Worm (Caenorhabditis elegans) whole organism, dauer: ENCODE data around the gene arrd-13.

Experiments used
- unc-62 ChIP-seq: sonication (generic microtip); optimal IDR thresholded peaks from 2 replicates; lab custom pipeline; 2017; ENCODE audit warnings: missing biosample characterization, missing genetic modification reagents, missing genetic modification characterization

Gene arrd-13

DNA sequence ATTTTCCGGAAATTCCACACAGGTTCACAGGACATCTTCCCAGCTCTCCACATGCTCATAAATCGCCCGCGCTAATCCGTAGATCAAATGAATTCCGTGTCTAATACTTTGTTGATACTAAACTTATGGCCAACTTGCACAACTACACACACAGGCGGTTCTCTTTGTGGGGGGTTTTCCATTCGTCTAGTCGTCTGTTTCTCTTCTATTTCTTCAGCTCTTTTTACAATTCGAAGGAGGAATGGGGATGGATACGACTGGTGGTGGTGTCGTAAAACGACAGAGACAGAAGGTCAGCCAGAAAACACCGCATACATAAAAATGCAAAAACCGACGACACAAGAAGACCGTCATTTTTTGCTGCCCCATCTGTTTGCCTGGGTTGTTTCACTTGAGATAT is 18.8 kb upstream of the arrd-13 start:
- TF ChIP-seq unc-62: no peak

ce11 chrII:13741449-13741848 is 16.8 kb upstream of the arrd-13 start, which contains the start of gene mig-14:
Gene mig-14 (plus strand): TSS chrII:13741738.
- no peak for TF ChIP-seq unc-62

- no peak for TF ChIP-seq unc-62
Observed at ce11 chrII:13750128-13750527, 8.1 kb upstream of the arrd-13 start.

DNA sequence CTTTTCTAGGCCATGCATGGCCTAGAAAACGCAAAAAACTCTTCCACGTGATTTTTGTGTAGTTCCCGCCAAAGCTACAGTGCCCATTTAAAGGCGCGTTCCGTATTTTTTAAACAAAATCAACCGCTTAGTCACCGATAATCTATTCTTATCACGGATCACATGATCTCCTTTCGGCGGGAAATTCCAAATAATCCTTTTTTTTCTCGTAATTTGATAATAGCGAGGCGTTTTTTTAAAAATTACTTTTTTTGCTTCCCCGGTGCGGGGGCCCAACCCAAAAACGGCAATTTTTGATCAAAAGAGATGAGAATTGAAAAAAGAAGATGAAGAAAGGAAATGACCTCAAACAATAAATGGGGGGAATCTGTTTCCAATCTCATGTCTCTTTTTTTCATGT is 7.2 kb upstream of the arrd-13 start:
- TF ChIP-seq unc-62: no peak

DNA sequence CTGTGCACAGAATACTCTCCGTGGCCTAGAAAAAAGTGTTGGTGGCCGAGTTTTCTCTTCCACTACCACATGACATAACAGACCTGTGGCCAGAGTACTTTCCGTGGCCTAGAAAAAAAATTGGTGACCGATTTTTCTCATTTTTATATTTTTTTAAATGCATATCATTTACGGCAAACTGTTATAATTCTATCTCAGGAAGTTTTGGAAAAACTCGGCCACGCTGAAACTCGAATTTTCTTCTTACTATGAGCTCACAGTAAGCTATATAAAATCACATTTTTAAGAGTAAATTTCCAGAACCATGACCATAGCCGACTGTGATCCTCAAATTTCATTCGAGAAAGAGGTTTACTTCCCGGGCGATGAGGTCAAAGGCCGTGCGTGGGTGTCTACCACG is 6.2 kb upstream of the arrd-13 start, which contains the start of gene arrd-14:
arrd-14 (plus strand) TSS at position 301 of the 400 bp plus-strand sequence.
- no peak for TF ChIP-seq unc-62

DNA sequence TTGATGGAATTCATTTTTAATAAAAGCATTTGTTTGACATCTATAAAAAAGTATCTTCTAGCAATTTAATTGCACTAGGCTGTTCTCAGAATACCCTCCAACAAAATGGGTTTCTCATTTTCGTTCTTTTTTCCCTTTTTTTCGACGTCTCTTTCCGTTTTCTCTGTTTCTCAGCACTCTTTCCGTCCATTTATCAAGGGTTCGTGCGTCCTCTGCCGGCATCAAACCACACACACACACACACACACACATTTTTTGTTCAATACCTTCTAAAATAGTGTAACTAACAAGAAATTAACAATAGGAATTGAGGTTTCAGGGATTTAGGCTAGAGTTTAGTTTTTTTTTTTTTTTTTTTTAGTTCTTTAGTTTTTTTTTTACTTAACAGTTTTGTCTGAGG is 2.0 kb upstream of the arrd-13 start:
- no peak for TF ChIP-seq unc-62

- TF ChIP-seq unc-62: no peak
Observed at ce11 chrII:13763009-13763468, 4.8 kb downstream of the arrd-13 start, which contains the start of gene arrd-11. Gene arrd-11 (plus strand): TSS chrII:13763418.

DNA sequence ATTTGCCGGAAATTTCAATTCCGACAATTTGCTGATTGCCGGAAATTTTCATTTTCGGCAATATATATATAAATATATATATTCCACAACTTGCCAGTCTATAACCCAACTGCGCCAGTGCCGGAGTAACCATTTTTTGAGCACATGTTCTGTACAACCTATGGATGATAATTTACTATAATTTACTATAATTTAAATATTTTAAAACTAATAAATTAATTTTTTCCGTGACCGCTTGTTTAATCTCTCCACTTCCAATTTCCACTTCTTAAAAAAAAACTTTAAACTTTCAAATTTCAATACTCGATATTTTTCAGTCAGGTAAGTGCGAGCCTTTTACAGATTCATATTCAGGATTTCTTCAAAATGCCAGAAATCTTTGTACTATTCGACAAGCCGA is 7.7 kb downstream of the arrd-13 start, which contains the start of gene arrd-12:
arrd-12 (plus strand) TSS at position 301 of the 400 bp plus-strand sequence.
- no peak for TF ChIP-seq unc-62

ce11 chrII:13771335-13771734 is 13.1 kb downstream of the arrd-13 start, which contains the start of gene C01B9.1:
Gene C01B9.1 (plus strand): TSS chrII:13771575.
- no peak for TF ChIP-seq unc-62

DNA sequence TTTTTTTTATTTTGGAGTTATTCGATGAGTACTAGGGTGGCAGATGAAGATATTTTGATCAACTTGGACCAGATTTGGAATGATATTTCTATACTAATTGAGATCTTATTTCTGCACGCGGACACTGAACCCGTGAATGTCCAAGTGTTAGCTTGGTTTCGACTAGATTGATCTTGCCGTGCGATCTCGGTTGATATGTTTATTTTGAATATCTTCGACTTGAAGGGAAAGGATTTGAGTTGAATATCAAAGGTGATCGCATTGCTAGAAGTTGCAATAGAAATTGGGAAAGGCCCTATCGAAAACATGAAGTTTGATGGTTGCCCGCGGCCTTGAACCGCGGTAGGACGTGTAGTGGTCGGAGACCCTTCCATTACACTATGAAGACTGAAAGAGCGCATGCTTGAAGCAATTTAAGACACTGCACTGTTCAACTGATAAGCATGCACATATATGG is 22.6 kb downstream of the arrd-13 start:
- no peak for TF ChIP-seq unc-62

DNA sequence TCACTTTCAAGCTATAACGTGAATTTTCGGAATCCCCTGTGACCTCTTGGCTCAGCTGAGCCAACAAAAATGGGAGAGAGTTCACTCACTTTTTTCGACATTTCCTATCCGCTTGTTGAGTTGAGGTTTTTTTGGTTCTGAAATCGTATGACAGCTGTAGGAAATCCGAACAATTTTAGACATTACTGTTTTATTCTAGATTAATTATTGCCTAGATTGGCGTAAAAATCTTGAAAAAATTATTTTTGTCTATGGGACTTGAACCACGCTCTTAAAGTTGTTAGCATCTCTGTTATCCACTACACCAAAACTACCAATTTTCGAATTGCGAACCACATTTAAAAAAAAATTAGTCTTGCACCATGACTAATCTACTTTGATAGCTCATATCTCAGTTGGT is 25.7 kb downstream of the arrd-13 start, which contains the start of gene C01B9.4:
C01B9.4 (minus strand) TSS at position 101 of the 400 bp plus-strand sequence.
- no peak for TF ChIP-seq unc-62

DNA sequence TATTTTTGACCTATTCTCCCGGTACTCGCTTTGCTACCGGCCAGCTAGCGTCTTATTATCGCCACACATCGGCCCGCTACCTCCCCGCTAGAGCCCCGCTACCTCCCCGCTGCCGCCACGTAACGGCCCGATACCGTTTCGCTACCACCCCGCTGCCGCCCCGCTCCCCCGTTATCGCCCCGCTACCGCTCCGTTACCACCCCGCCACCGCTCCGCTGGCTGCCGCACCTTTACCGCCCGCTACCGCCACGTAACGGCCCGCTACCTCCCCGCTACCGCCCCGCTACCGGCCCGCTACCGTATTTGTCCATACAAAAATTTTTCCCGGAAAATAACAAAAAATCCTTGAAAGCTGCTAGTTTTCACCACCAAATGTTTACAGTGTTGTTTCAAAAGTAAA is 27.4 kb downstream of the arrd-13 start:
- no peak for TF ChIP-seq unc-62

DNA sequence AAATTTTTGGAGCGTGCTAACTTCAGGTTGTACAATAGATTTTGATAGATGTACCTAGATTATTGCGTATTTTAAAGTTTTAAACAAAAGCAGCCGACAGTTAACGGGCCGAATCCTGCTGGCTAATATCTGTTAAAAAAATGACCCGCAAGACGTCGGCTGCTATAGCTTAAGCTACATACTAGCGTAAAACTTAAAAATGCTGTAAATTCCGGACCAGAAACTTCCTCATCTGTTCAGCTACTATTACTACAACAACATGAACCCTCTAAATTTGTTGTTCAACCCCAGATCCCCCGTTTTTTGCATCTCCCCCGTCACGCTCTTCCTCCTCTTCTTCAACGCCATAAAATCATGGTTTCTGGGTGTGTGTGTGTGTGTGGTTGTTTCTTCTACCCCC is 28.7 kb downstream of the arrd-13 start:
- TF ChIP-seq unc-62: no peak

- TF ChIP-seq unc-62: no peak
Observed at ce11 chrII:13788813-13789212, 30.6 kb downstream of the arrd-13 start.

ce11 chrII:13789714-13790113 is 31.5 kb downstream of the arrd-13 start:
- no peak for TF ChIP-seq unc-62

DNA sequence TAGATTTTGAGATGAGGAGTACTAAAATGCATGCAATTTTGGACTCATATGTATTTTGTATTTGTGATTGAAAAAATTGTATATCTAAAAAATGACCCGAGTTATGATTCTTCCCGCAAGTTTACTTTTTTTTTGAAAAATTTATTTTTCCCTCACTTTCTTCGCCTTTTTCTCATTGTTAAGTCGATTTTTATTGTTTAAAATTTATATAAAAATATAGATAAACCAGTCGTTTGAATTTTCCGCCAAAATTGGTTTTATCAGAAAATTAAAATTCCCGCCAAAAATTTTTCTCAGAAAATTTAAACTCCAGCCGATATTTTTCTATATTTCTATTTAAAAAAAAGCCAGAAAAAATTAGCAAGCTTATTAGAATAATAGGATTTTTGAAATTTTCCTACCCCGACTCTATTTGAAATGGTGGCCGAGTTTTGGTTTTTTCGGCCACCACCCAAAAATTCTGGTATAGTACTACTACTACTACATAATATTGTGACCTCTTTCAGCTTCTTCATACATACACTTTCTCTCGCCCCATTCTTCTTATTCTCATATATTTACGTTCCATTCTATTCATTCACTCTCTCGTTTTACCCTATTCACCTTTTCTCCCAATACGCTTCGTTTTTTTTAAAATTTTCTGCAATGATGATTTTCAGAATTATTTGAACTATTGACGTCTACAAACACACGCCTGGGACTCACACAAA is 33.5 kb downstream of the arrd-13 start, which contains the start of gene ZK131.11:
ZK131.11 (plus strand) TSS at position 660 of the 710 bp plus-strand sequence.
- TF ChIP-seq unc-62: no peak

ce11 chrII:13795160-13795559 is 37.0 kb downstream of the arrd-13 start:
- no peak for TF ChIP-seq unc-62

DNA sequence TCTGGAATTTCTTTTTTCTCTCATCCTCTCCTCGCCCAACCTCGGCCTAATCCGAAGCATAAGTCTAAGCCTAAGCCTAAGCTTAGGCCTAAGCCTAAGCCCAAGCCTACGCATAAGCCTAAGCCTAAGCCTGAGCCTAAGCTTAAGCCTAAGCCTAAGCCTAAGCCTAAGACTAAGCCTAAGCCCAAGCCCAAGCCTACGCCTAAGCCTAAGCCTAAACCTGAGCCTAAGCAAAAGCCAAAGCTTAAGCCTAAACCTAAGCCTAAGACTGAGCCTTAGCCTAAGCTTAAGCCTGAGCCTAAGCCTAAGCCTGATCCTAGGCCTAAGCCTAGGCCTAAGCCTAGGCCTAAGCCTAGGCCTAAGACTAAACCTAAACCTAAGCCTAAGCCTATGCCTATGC is 38.1 kb downstream of the arrd-13 start:
- TF ChIP-seq unc-62: no peak
